Worm (Caenorhabditis elegans) whole organism, late embryonic: ENCODE results near the gene C24H11.1.

ENCODE experiments used
- ama-1 ChIP-seq: fragments of 150-350 bp; optimal IDR thresholded peaks from 2 replicates; lab custom pipeline; 2014
- ceh-9 ChIP-seq: sonication (generic microtip); optimal IDR thresholded peaks from 2 replicates; lab custom pipeline; 2016; ENCODE audit warnings: mild to moderate bottlenecking, missing genetic modification characterization, inconsistent platforms, missing compliant biosample characterization
- dmd-4 ChIP-seq: sonication (generic microtip); optimal IDR thresholded peaks from 2 replicates; lab custom pipeline; 2016; ENCODE audit warnings: borderline replicate concordance, missing genetic modification characterization, missing compliant biosample characterization
- dve-1 ChIP-seq: sonication (generic microtip); optimal IDR thresholded peaks from 2 replicates; lab custom pipeline; 2017; ENCODE audit warnings: antibody characterized with exemption, mild to moderate bottlenecking, missing genetic modification characterization, missing compliant biosample characterization
- elt-2 ChIP-seq: sonication (generic microtip); optimal IDR thresholded peaks from 2 replicates; lab custom pipeline; 2016; ENCODE audit warnings: missing genetic modification reagents, missing genetic modification characterization, missing compliant biosample characterization
- fkh-10 ChIP-seq: fragments of 150-350 bp; optimal IDR thresholded peaks from 2 replicates; lab custom pipeline; 2014; ENCODE audit warnings: missing biosample characterization, missing genetic modification reagents, missing genetic modification characterization
- hlh-30 ChIP-seq: sonication (generic microtip); optimal IDR thresholded peaks from 2 replicates; lab custom pipeline; 2017; ENCODE audit warnings: antibody characterized with exemption, missing genetic modification characterization, missing compliant biosample characterization; ENCODE audit not compliant: insufficient read depth
- nhr-232 ChIP-seq: sonication (generic microtip); optimal IDR thresholded peaks from 2 replicates; lab custom pipeline; 2016; ENCODE audit warnings: missing genetic modification characterization, missing compliant biosample characterization
- pha-4 ChIP-seq: fragments of 150-350 bp; optimal IDR thresholded peaks from 2 replicates; lab custom pipeline; 2018; ENCODE audit warnings: missing biosample characterization, missing genetic modification reagents, missing genetic modification characterization
- ref-2 ChIP-seq: sonication (generic microtip); optimal IDR thresholded peaks from 2 replicates; lab custom pipeline; 2016; ENCODE audit warnings: missing genetic modification characterization, missing compliant biosample characterization
- sox-4 ChIP-seq: sonication (generic microtip); optimal IDR thresholded peaks from 2 replicates; lab custom pipeline; 2017; ENCODE audit warnings: mild to moderate bottlenecking, missing genetic modification characterization, inconsistent platforms, missing compliant biosample characterization
- ztf-16 ChIP-seq: sonication (generic microtip); optimal IDR thresholded peaks from 2 replicates; lab custom pipeline; 2017; ENCODE audit warnings: missing genetic modification characterization, missing compliant biosample characterization

- TF ChIP-seq pha-4 = no peak
- no peak for TF ChIP-seq dmd-4 (tag; lab: Kevin White, UChicago)
- no peak for TF ChIP-seq ztf-16 (tag; lab: Kevin White, UChicago)
- no peak for TF ChIP-seq nhr-232
- no peak for TF ChIP-seq hlh-30
- TF ChIP-seq ceh-9 (tag; lab: Kevin White, UChicago) = no peak
- TF ChIP-seq elt-2 (tag; lab: Kevin White, UChicago) = no peak
- no peak for TF ChIP-seq ama-1 (lab: Kevin White, UChicago)
- no peak for TF ChIP-seq fkh-10
- TF ChIP-seq ref-2 (tag; lab: Kevin White, UChicago) = no peak
- TF ChIP-seq dve-1 (tag; lab: Kevin White, UChicago) = no peak
- TF ChIP-seq sox-4 (tag; lab: Kevin White, UChicago) = no peak
These were observed 1.5 kb upstream of the C24H11.1 start, which contains the start of gene tbx-38 for ce11 chrIII:11785961-11786360.
